Fruit fly (Drosophila melanogaster): ENCODE measurements around the gene MTA1-like.
A peak's percentile ranks its signal among the peaks of the same experiment; 100 is the strongest.

The MTA1-like gene

dm6 chr3R:5694461-5694860 is 45.9 kb upstream of the MTA1-like start:
- TF ChIP-seq ranshi (GFP tag; IDR thresholded peaks at IDR 0.05) = 0 out of 2 replicates have a peak, but pooled peaks have one; percentile 12
- TF ChIP-seq CG5953 (GFP tag; IDR thresholded peaks at IDR 0.05) = no peak
- TF ChIP-seq Sox102F (GFP tag; optimal IDR thresholded peaks at IDR 0.05) = peak; percentile 43
- peak; percentile 27 for TF ChIP-seq CG2712 (tag; optimal IDR thresholded peaks at IDR 0.05)
- TF ChIP-seq CG8388 (GFP tag; optimal IDR thresholded peaks at IDR 0.05) = peak; percentile 12
- TF ChIP-seq Xrp1 (GFP tag; IDR thresholded peaks at IDR 0.05) = 0 out of 2 replicates have a peak, but pooled peaks have one; percentile 28
- peak; percentile 83 for TF ChIP-seq Drgx (GFP tag; IDR thresholded peaks at IDR 0.05)
- TF ChIP-seq twi (tag; optimal IDR thresholded peaks at IDR 0.05) = no peak
- TF ChIP-seq ATbp (GFP tag; optimal IDR thresholded peaks at IDR 0.05) = peak; percentile 5
- TF ChIP-seq Hr51 (GFP tag; optimal IDR thresholded peaks at IDR 0.05) = peak in 1 of 2 experiments; percentile 9
- no peak for TF ChIP-seq CG1647 (GFP tag; optimal IDR thresholded peaks at IDR 0.05)
- peak in 1 of 2 experiments; percentile 10 for TF ChIP-seq bsh (GFP tag; optimal IDR thresholded peaks at IDR 0.05)
- peak; percentile 24 for TF ChIP-seq unpg (GFP tag; optimal IDR thresholded peaks at IDR 0.05)
- TF ChIP-seq CG31365 (tag; optimal IDR thresholded peaks at IDR 0.05) = no peak
- TF ChIP-seq NC2α (GFP tag; optimal IDR thresholded peaks at IDR 0.05) = no peak
- no peak for TF ChIP-seq CG13894 (tag; optimal IDR thresholded peaks at IDR 0.05)
- TF ChIP-seq CG1603 (tag; optimal IDR thresholded peaks at IDR 0.05) = peak; percentile 52
- TF ChIP-seq Camta (GFP tag; optimal IDR thresholded peaks at IDR 0.05) = no peak
- peak; percentile 29 for TF ChIP-seq CG18262 (tag; optimal IDR thresholded peaks at IDR 0.05)
- TF ChIP-seq crol (GFP tag; IDR thresholded peaks at IDR 0.05) = no peak
- 0 out of 2 replicates have a peak, but pooled peaks have one; percentile 9 for TF ChIP-seq Awh (GFP tag; IDR thresholded peaks at IDR 0.05)
- peak; percentile 1 for TF ChIP-seq CG4424 (GFP tag; optimal IDR thresholded peaks at IDR 0.05)
- peak; percentile 20 for TF ChIP-seq phol (tag; optimal IDR thresholded peaks at IDR 0.05)
- no peak for TF ChIP-seq aop (GFP tag; IDR thresholded peaks at IDR 0.05)
- no peak for TF ChIP-seq z (GFP tag; IDR thresholded peaks at IDR 0.05)
- peak; percentile 28 for TF ChIP-seq CG11504 (tag; optimal IDR thresholded peaks at IDR 0.05)
- TF ChIP-seq HLH54F (GFP tag; optimal IDR thresholded peaks at IDR 0.05) = no peak
- TF ChIP-seq Mrtf (GFP tag; IDR thresholded peaks at IDR 0.05) = no peak
- TF ChIP-seq CG6254 (GFP tag; optimal IDR thresholded peaks at IDR 0.05) = peak; percentile 25
- TF ChIP-seq H15 (GFP tag; IDR thresholded peaks at IDR 0.05) = no peak
- TF ChIP-seq ci (GFP tag; IDR thresholded peaks at IDR 0.05) = peak; percentile 58; the same call in 1 of the 3 replicates
- TF ChIP-seq Taf1 (GFP tag; IDR thresholded peaks at IDR 0.05) = no peak
- TF ChIP-seq HmgD (GFP tag; optimal IDR thresholded peaks at IDR 0.05) = no peak
- peak; percentile 2 for TF ChIP-seq CG10979 (tag; optimal IDR thresholded peaks at IDR 0.05)
- TF ChIP-seq Blimp-1 (GFP tag; optimal IDR thresholded peaks at IDR 0.05) = peak; percentile 49
- TF ChIP-seq HLH4C (GFP tag; IDR thresholded peaks at IDR 0.05; ENCODE audit: partially characterized antibody) = no peak
- TF ChIP-seq Asciz (GFP tag; optimal IDR thresholded peaks at IDR 0.05) = peak; percentile 12
- TF ChIP-seq Abd-B (GFP tag; optimal IDR thresholded peaks at IDR 0.05) = no peak

DNA sequence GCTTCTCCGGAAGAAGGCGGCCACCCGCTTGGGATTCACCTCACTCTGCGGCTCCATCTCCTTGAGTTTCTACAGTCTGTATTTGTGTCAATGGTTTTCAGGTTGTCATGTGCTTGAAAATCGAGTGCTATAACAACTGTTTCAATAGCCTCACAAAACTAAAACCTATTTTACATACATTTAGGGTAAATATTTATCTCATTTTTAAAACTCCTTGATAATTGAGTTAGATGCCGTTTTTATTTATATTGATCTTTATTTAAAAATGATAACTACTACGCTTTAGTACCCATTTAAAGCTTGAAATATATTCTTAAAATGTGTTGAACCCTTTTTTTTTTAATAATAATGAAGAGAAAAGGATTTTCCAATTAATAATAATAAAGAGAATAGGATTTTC is 44.6 kb upstream of the MTA1-like start, which contains the start of gene CG2104:
CG2104 (minus strand) TSS at position 101 of the 400 bp plus-strand sequence.
- TF ChIP-seq MESR4 (GFP tag; optimal IDR thresholded peaks at IDR 0.05) (no peak), CG3838 (GFP tag; optimal IDR thresholded peaks at IDR 0.05) (no peak), phol (tag; optimal IDR thresholded peaks at IDR 0.05) (no peak), Taf1 (GFP tag; IDR thresholded peaks at IDR 0.05) (no peak), CG6272 (GFP tag; IDR thresholded peaks at IDR 0.05) (no peak), CG3847 (GFP tag; IDR thresholded peaks at IDR 0.05) (no peak), Dip3 (GFP tag; optimal IDR thresholded peaks at IDR 0.05) (no peak), stc (GFP tag; IDR thresholded peaks at IDR 0.05) (no peak), gcm (GFP tag; optimal IDR thresholded peaks at IDR 0.05) (no peak), tgo (GFP tag; IDR thresholded peaks at IDR 0.05) (no peak)
